Fruit fly (Drosophila melanogaster) whole organism, embryonic: ENCODE results near the gene CG17124.

Experiments
- Bteb2 ChIP-seq: fragments of 200-800 bp; sonication (Bioruptor generic); optimal IDR thresholded peaks from 2 replicates; lab custom pipeline; 2016; ENCODE audit warnings: missing biosample characterization, missing genetic modification characterization
- CG11696 ChIP-seq: fragments of 200-800 bp; sonication (Bioruptor generic); IDR thresholded peaks from 2 replicates; pipeline ENCODE4 v1.3.6; 2022; ENCODE audit warnings: missing biosample characterization, missing genetic modification characterization
- CG12391 ChIP-seq: fragments of 200-800 bp; sonication (Bioruptor generic); optimal IDR thresholded peaks from 3 replicates; lab custom pipeline; 2018; ENCODE audit warnings: missing biosample characterization, mild to moderate bottlenecking, missing genetic modification characterization, moderate library complexity
- CG12744 ChIP-seq: fragments of 200-800 bp; sonication (Bioruptor generic); optimal IDR thresholded peaks from 2 replicates; lab custom pipeline; 2016; ENCODE audit warnings: missing biosample characterization, missing genetic modification characterization
- CG13287 ChIP-seq: fragments of 200-800 bp; sonication (Bioruptor generic); IDR thresholded peaks from 2 replicates; pipeline ENCODE4 v1.3.6; 2022; ENCODE audit warnings: missing biosample characterization, missing genetic modification characterization; ENCODE audit not compliant: partially characterized antibody
- CG13296 ChIP-seq: fragments of 200-800 bp; sonication (Bioruptor generic); optimal IDR thresholded peaks from 3 replicates; lab custom pipeline; 2018; ENCODE audit warnings: missing biosample characterization, mild to moderate bottlenecking, missing genetic modification characterization
- CG13424 ChIP-seq: fragments of 200-800 bp; sonication (Bioruptor generic); optimal IDR thresholded peaks from 2 replicates; lab custom pipeline; 2019; ENCODE audit warnings: missing biosample characterization, mild to moderate bottlenecking, missing genetic modification characterization, moderate library complexity
- CG14050 ChIP-seq: fragments of 200-800 bp; sonication (Bioruptor generic); IDR thresholded peaks from 3 replicates; pipeline ENCODE4 v1.3.6; 2022; ENCODE audit warnings: missing biosample characterization, missing genetic modification characterization
- CG14667 ChIP-seq: fragments of 200-800 bp; sonication (Bioruptor generic); IDR thresholded peaks from 2 replicates; pipeline ENCODE4 v1.3.6; 2022; ENCODE audit warnings: missing biosample characterization, missing genetic modification characterization
- CG15479 ChIP-seq: fragments of 200-800 bp; sonication (Bioruptor generic); optimal IDR thresholded peaks from 3 replicates; lab custom pipeline; 2019; ENCODE audit warnings: missing biosample characterization, mild to moderate bottlenecking, missing genetic modification characterization, moderate library complexity
- CG1603 ChIP-seq: fragments of 200-800 bp; sonication (Bioruptor generic); optimal IDR thresholded peaks from 2 replicates; lab custom pipeline; 2019; ENCODE audit warnings: missing biosample characterization, mild to moderate bottlenecking, missing genetic modification characterization, moderate library complexity
- CG1647 ChIP-seq: fragments of 200-800 bp; sonication (Bioruptor generic); optimal IDR thresholded peaks from 3 replicates; lab custom pipeline; 2016; ENCODE audit warnings: missing biosample characterization, missing genetic modification characterization
- CG16779 ChIP-seq: fragments of 200-800 bp; sonication (Bioruptor generic); IDR thresholded peaks from 2 replicates; pipeline ENCODE4 v1.3.6; 2022; ENCODE audit warnings: missing biosample characterization, missing genetic modification characterization
- CG17359 ChIP-seq: fragments of 200-800 bp; sonication (Bioruptor generic); optimal IDR thresholded peaks from 3 replicates; lab custom pipeline; 2018; ENCODE audit warnings: missing biosample characterization, mild to moderate bottlenecking, missing genetic modification characterization, moderate library complexity
- CG30020 ChIP-seq: fragments of 200-800 bp; optimal IDR thresholded peaks from 2 replicates; lab custom pipeline; 2019; ENCODE audit warnings: missing biosample characterization, mild to moderate bottlenecking, missing genetic modification characterization, moderate library complexity
- CG31224 ChIP-seq: fragments of 200-800 bp; sonication (Bioruptor generic); IDR thresholded peaks from 2 replicates; pipeline ENCODE4 v1.3.6; 2022; ENCODE audit warnings: missing biosample characterization, missing genetic modification characterization
- CG31441 ChIP-seq: fragments of 200-800 bp; sonication (Bioruptor generic); IDR thresholded peaks from 2 replicates; pipeline ENCODE4 v1.3.6; 2022; ENCODE audit warnings: missing biosample characterization, missing genetic modification characterization
- CG32532 ChIP-seq: fragments of 200-800 bp; sonication (Bioruptor generic); IDR thresholded peaks from 2 replicates; pipeline ENCODE4 v1.3.6; 2022; ENCODE audit warnings: missing biosample characterization, missing genetic modification characterization
- CG32772 ChIP-seq: fragments of 200-800 bp; sonication (Bioruptor generic); IDR thresholded peaks from 2 replicates; pipeline ENCODE4 v1.3.6; 2022; ENCODE audit warnings: missing biosample characterization, missing genetic modification characterization
- CG34422 ChIP-seq: fragments of 200-800 bp; sonication (Bioruptor generic); IDR thresholded peaks from 3 replicates; pipeline ENCODE4 v1.3.6; 2022; ENCODE audit warnings: missing biosample characterization, missing genetic modification characterization
- CG6689 ChIP-seq: fragments of 200-800 bp; sonication (Bioruptor generic); IDR thresholded peaks from 2 replicates; pipeline ENCODE4 v1.3.6; 2022; ENCODE audit warnings: missing biosample characterization, missing genetic modification characterization
- CG9437 ChIP-seq: fragments of 200-800 bp; sonication (Bioruptor generic); optimal IDR thresholded peaks from 2 replicates; lab custom pipeline; 2018; ENCODE audit warnings: missing biosample characterization, mild to moderate bottlenecking, missing genetic modification characterization
- Dek ChIP-seq: fragments of 200-800 bp; sonication (Bioruptor generic); optimal IDR thresholded peaks from 3 replicates; lab custom pipeline; 2019; ENCODE audit warnings: missing biosample characterization, mild to moderate bottlenecking, missing genetic modification characterization, moderate library complexity
- Eip74EF ChIP-seq, 2 experiments: fragments of 200-800 bp in 1 of 2; fragments of >200 bp in 1 of 2; sonication (Bioruptor generic) in 1 of 2; optimal IDR thresholded peaks; 2 replicates each; lab custom pipeline; 2017 to 2019; ENCODE audit warnings: missing biosample characterization in 2 of 2, missing genetic modification characterization in 2 of 2, mild to moderate bottlenecking in 1 of 2, moderate library complexity in 1 of 2
- HLH4C ChIP-seq: fragments of 200-800 bp; sonication (Bioruptor generic); IDR thresholded peaks from 3 replicates; pipeline ENCODE4 v1.3.6; 2022; ENCODE audit warnings: missing biosample characterization, missing genetic modification characterization; ENCODE audit not compliant: partially characterized antibody
- HLHmδ ChIP-seq: fragments of 200-800 bp; sonication (Bioruptor generic); optimal IDR thresholded peaks from 2 replicates; lab custom pipeline; 2018; ENCODE audit warnings: missing biosample characterization, mild to moderate bottlenecking, missing genetic modification characterization, moderate library complexity
- Myb ChIP-seq: fragments of 200-800 bp; sonication (Bioruptor generic); optimal IDR thresholded peaks from 2 replicates; lab custom pipeline; 2016; ENCODE audit warnings: missing biosample characterization, missing genetic modification characterization
- Rx ChIP-seq: fragments of 200-800 bp; sonication (Bioruptor generic); IDR thresholded peaks from 2 replicates; pipeline ENCODE4 v1.3.6; 2022; ENCODE audit warnings: missing biosample characterization, missing genetic modification characterization
- Six4 ChIP-seq: fragments of 200-800 bp; sonication (Bioruptor generic); optimal IDR thresholded peaks from 2 replicates; lab custom pipeline; 2016; ENCODE audit warnings: missing biosample characterization, missing genetic modification characterization
- Sry-δ ChIP-seq: fragments of 200-800 bp; sonication (Bioruptor generic); optimal IDR thresholded peaks from 2 replicates; lab custom pipeline; 2016; ENCODE audit warnings: missing biosample characterization, missing genetic modification characterization
- Stat92E ChIP-seq, 3 experiments: fragments of >200 bp in 2 of 3; fragments of 200-800 bp in 1 of 3; sonication (Bioruptor generic) in 1 of 3; optimal IDR thresholded peaks; 2 replicates each; lab custom pipeline; 2017 to 2019; ENCODE audit warnings: missing biosample characterization in 3 of 3, missing genetic modification characterization in 3 of 3, mild to moderate bottlenecking in 1 of 3, moderate library complexity in 1 of 3
- TFAM ChIP-seq: fragments of 200-800 bp; sonication (Bioruptor generic); optimal IDR thresholded peaks from 2 replicates; lab custom pipeline; 2017; ENCODE audit warnings: missing biosample characterization, missing genetic modification characterization, inconsistent platforms
- Vsx1 ChIP-seq: fragments of 200-800 bp; sonication (Bioruptor generic); optimal IDR thresholded peaks from 2 replicates; lab custom pipeline; 2017; ENCODE audit warnings: missing biosample characterization, mild to moderate bottlenecking, missing genetic modification characterization, missing genetic modification reagents
- al ChIP-seq: fragments of 200-800 bp; sonication (Bioruptor generic); IDR thresholded peaks from 2 replicates; pipeline ENCODE4 v1.3.6; 2022; ENCODE audit warnings: missing biosample characterization, missing genetic modification characterization
- aop ChIP-seq: fragments of 200-800 bp; sonication (Bioruptor generic); IDR thresholded peaks from 2 replicates; pipeline ENCODE4 v1.3.6; 2022; ENCODE audit warnings: missing biosample characterization, missing genetic modification characterization
- ase ChIP-seq: fragments of 200-800 bp; sonication (Bioruptor generic); IDR thresholded peaks from 3 replicates; pipeline ENCODE4 v1.3.6; 2022; ENCODE audit warnings: missing biosample characterization, missing genetic modification characterization
- bigmax ChIP-seq: fragments of 200-800 bp; sonication (Bioruptor generic); optimal IDR thresholded peaks from 2 replicates; lab custom pipeline; 2018; ENCODE audit warnings: missing biosample characterization, mild to moderate bottlenecking, missing genetic modification characterization
- cg ChIP-seq: fragments of 200-800 bp; sonication (Bioruptor generic); optimal IDR thresholded peaks from 3 replicates; lab custom pipeline; 2019; ENCODE audit warnings: missing biosample characterization, mild to moderate bottlenecking, missing genetic modification characterization, moderate library complexity
- ci ChIP-seq: fragments of 200-800 bp; sonication (Bioruptor generic); IDR thresholded peaks from 3 replicates; pipeline ENCODE4 v1.3.6; 2022; ENCODE audit warnings: missing biosample characterization, missing genetic modification characterization
- dmrt11E ChIP-seq: fragments of 200-800 bp; sonication (Bioruptor generic); optimal IDR thresholded peaks from 3 replicates; lab custom pipeline; 2018; ENCODE audit warnings: missing biosample characterization, mild to moderate bottlenecking, missing genetic modification characterization, moderate library complexity
- esg ChIP-seq: fragments of 200-800 bp; sonication (Bioruptor generic); conservative IDR thresholded peaks from 2 replicates; pipeline ENCODE4 v1.3.6; 2022; ENCODE audit warnings: missing biosample characterization, missing genetic modification characterization
- exex ChIP-seq: fragments of 200-800 bp; sonication (Bioruptor generic); optimal IDR thresholded peaks from 4 replicates; lab custom pipeline; 2018; ENCODE audit warnings: missing biosample characterization, mild to moderate bottlenecking, missing genetic modification characterization, moderate library complexity
- jing ChIP-seq: fragments of 200-800 bp; sonication (Bioruptor generic); optimal IDR thresholded peaks from 2 replicates; lab custom pipeline; 2018; ENCODE audit warnings: missing biosample characterization, mild to moderate bottlenecking, missing genetic modification characterization
- ken ChIP-seq: fragments of 200-800 bp; sonication (Bioruptor generic); IDR thresholded peaks from 3 replicates; pipeline ENCODE4 v1.3.6; 2022; ENCODE audit warnings: missing biosample characterization, missing genetic modification characterization
- otp ChIP-seq: fragments of 200-800 bp; sonication (Bioruptor generic); IDR thresholded peaks from 3 replicates; pipeline ENCODE4, ENCODE4 v1.3.6; 2022; ENCODE audit warnings: missing biosample characterization, missing genetic modification characterization
- pfk ChIP-seq: fragments of 200-800 bp; sonication (Bioruptor generic); optimal IDR thresholded peaks from 2 replicates; lab custom pipeline; 2018; ENCODE audit warnings: missing biosample characterization, mild to moderate bottlenecking, missing genetic modification characterization, moderate library complexity
- pita ChIP-seq: fragments of 200-800 bp; sonication (Bioruptor generic); optimal IDR thresholded peaks from 2 replicates; lab custom pipeline; 2017; ENCODE audit warnings: missing biosample characterization, mild to moderate bottlenecking, missing genetic modification characterization
- pnt ChIP-seq: fragments of 200-800 bp; sonication (Bioruptor generic); optimal IDR thresholded peaks from 3 replicates; lab custom pipeline; 2016; ENCODE audit warnings: missing biosample characterization, missing genetic modification characterization
- rib ChIP-seq: fragments of 200-800 bp; sonication (Bioruptor generic); IDR thresholded peaks from 2 replicates; pipeline ENCODE4 v1.3.6; 2022; ENCODE audit warnings: missing biosample characterization, missing genetic modification characterization
- ttk ChIP-seq: fragments of 200-800 bp; sonication (Bioruptor generic); IDR thresholded peaks from 2 replicates; pipeline ENCODE4 v2.1.2; 2022; ENCODE audit warnings: missing biosample characterization, missing genetic modification characterization
- zen2 ChIP-seq: fragments of 200-800 bp; sonication (Bioruptor generic); IDR thresholded peaks from 3 replicates; pipeline ENCODE4 v1.3.6; 2022; ENCODE audit warnings: missing biosample characterization, missing genetic modification characterization; ENCODE audit not compliant: partially characterized antibody

CG17124 gene

DNA sequence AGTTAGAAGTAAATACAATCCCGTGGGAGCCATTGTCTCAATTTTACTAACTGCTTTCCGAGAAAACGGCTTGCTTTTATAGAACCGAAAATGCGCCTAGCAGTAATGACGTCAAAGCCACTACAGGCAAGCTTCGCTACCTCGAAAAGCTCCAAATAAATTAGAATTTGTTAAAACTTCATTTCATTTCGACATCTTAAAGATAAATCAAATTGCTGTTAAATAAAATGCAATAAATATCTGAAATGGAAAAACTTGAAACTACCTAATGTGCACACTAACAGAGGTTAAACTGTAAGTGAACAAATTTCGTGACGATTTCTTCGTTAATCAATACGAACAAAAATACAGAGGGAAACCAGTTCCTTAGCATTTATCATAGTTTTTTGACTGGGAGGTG lies 58.1 kb downstream of the CG17124 start, which contains the start of gene CG7300 (continued):
- TF ChIP-seq CG13296 (GFP tag; lab: Kevin White, UChicago) = no peak
- no peak for TF ChIP-seq cg (GFP tag; lab: Kevin White, UChicago)
- peak; percentile 58 for TF ChIP-seq CG12391 (tag; lab: Kevin White, UChicago)
- TF ChIP-seq Stat92E (GFP tag; optimal IDR thresholded peaks at IDR 0.05; lab: Kevin White, UChicago) = no peak
- no peak for TF ChIP-seq bigmax
- no peak for TF ChIP-seq CG15479 (GFP tag; lab: Kevin White, UChicago)
- no peak for TF ChIP-seq rib (GFP tag; lab: Robert Waterston, UW)
- TF ChIP-seq CG1603 (tag; lab: Kevin White, UChicago) = peak; percentile 48
- no peak for TF ChIP-seq CG13287
- peak; percentile 17 for TF ChIP-seq jing (GFP tag; lab: Kevin White, UChicago)
- peak; percentile 61 for TF ChIP-seq CG17359 (tag; lab: Kevin White, UChicago)
- peak; percentile 24; the same call in 1 of the 2 replicates for TF ChIP-seq esg (GFP tag; lab: Robert Waterston, UW)
- no peak for TF ChIP-seq pita (GFP tag; lab: Kevin White, UChicago)
- no peak; the same call in 1 of the 2 replicates for TF ChIP-seq ttk (GFP tag; lab: Robert Waterston, UW)
- no peak for TF ChIP-seq CG9437 (GFP tag; lab: Kevin White, UChicago)
- peak; percentile 41 for TF ChIP-seq CG14667 (GFP tag; lab: Robert Waterston, UW)
- TF ChIP-seq pnt = no peak
- no peak for TF ChIP-seq CG30020 (tag; lab: Kevin White, UChicago)
- TF ChIP-seq dmrt11E (tag; lab: Kevin White, UChicago) = peak; percentile 24
- no peak for TF ChIP-seq CG14050 (GFP tag; lab: Robert Waterston, UW)
- no peak for TF ChIP-seq Sry-δ
- no peak for TF ChIP-seq aop
- no peak for TF ChIP-seq CG16779 (GFP tag; lab: Robert Waterston, UW)
- peak; percentile 33; the same call in 1 of the 3 replicates for TF ChIP-seq ase (GFP tag; lab: Robert Waterston, UW)
- TF ChIP-seq otp (GFP tag; lab: Robert Waterston, UW) = peak; percentile 24; the same call in 1 of the 3 replicates
- no peak for TF ChIP-seq ken
- peak; percentile 51 for TF ChIP-seq CG31441 (GFP tag; lab: Robert Waterston, UW)
- peak in 1 of 2 experiments; percentile 40 for TF ChIP-seq Eip74EF (GFP tag; optimal IDR thresholded peaks at IDR 0.05; lab: Kevin White, UChicago)
- TF ChIP-seq al (GFP tag; lab: Robert Waterston, UW) = peak; percentile 73
- no peak for TF ChIP-seq TFAM (GFP tag; lab: Kevin White, UChicago)
- no peak for TF ChIP-seq CG12744 (GFP tag; lab: Kevin White, UChicago)
- no peak for TF ChIP-seq CG34422 (GFP tag; lab: Robert Waterston, UW)
- TF ChIP-seq CG11696 (GFP tag; lab: Robert Waterston, UW) = peak; percentile 38; the same call in 1 of the 2 replicates
- TF ChIP-seq CG13424 (tag; lab: Kevin White, UChicago) = peak; percentile 40
- TF ChIP-seq pfk (GFP tag; lab: Kevin White, UChicago) = no peak
- TF ChIP-seq HLHmδ = no peak
- peak; percentile 55 for TF ChIP-seq CG32772 (GFP tag; lab: Robert Waterston, UW)
- no peak for TF ChIP-seq zen2 (GFP tag; lab: Robert Waterston, UW)
- TF ChIP-seq HLH4C = no peak
- no peak for TF ChIP-seq exex (tag; lab: Kevin White, UChicago)
- peak; percentile 47 for TF ChIP-seq Dek (tag; lab: Kevin White, UChicago)
- TF ChIP-seq Vsx1 (GFP tag; lab: Kevin White, UChicago) = no peak
- peak; percentile 3 for TF ChIP-seq Myb
- TF ChIP-seq CG31224 (GFP tag; lab: Robert Waterston, UW) = 0 out of 2 replicates have a peak, but pooled peaks have one; percentile 18
- TF ChIP-seq CG6689 = peak; percentile 57
- peak; percentile 38 for TF ChIP-seq CG1647 (GFP tag; lab: Kevin White, UChicago)
- no peak for TF ChIP-seq Rx (GFP tag; lab: Robert Waterston, UW)
- TF ChIP-seq Six4 (GFP tag; lab: Kevin White, UChicago) = no peak
- peak; percentile 68 for TF ChIP-seq Bteb2 (GFP tag; lab: Kevin White, UChicago)
- TF ChIP-seq CG32532 (GFP tag; lab: Robert Waterston, UW) = peak; percentile 84
- peak; percentile 69; the same call in 1 of the 3 replicates for TF ChIP-seq ci
